Fruit fly (Drosophila melanogaster): ENCODE measurements around the gene CG17272.
A peak's percentile ranks its signal among the peaks of the same experiment; 100 is the strongest.

Gene CG17272

DNA sequence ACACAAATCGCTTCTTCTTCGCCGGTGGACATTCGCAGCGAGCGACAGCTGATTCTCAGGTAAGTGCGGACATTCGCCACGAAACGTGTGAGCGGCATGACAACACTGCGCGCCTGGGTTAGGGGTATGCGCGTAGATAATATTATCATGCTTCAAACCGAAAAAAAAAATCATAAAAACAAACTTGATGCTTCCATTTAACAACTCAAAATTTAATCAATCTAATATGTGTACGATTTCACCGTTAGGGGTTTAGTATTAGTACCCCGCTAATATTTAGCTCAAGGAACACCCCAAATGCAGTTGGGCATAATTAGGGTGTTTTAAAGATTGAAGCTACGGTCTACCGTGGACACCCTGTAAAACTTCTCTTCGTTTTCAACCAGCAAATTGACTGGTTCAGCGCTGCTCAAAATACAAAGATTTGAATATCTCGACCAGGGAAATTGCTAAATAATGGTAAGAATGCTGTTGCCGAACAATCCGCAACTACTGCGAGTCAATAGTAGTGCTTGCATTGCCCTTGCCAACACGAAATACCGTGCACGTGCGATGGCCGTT, 2.1 kb downstream of the CG17272 start, which contains the start of the genes CG17271 and RpS20 (continued):
- peak; percentile 91 for TF ChIP-seq CG17186 (GFP tag; optimal IDR thresholded peaks at IDR 0.05)
- TF ChIP-seq nau (GFP tag; optimal IDR thresholded peaks at IDR 0.05) = peak; percentile 82
- TF ChIP-seq CG16779 (GFP tag; IDR thresholded peaks at IDR 0.05) = peak; percentile 74; the same call in 1 of the 2 replicates
- TF ChIP-seq CG6654 (GFP tag; optimal IDR thresholded peaks at IDR 0.05) = peak; percentile 46
- TF ChIP-seq NfI (GFP tag; optimal IDR thresholded peaks at IDR 0.05) = peak; percentile 87
- peak; percentile 85 for TF ChIP-seq CG7556 (GFP tag; optimal IDR thresholded peaks at IDR 0.05)
- TF ChIP-seq Xrp1 (GFP tag; IDR thresholded peaks at IDR 0.05) = peak; percentile 92
- TF ChIP-seq Bteb2 (GFP tag; optimal IDR thresholded peaks at IDR 0.05) = peak; percentile 92
- TF ChIP-seq tx (GFP tag; optimal IDR thresholded peaks at IDR 0.05) = peak; percentile 95
- TF ChIP-seq Scr (GFP tag; IDR thresholded peaks at IDR 0.05; ENCODE audit: partially characterized antibody) = 0 out of 2 replicates have a peak, but pooled peaks have one; percentile 23
- TF ChIP-seq chif (GFP tag; optimal IDR thresholded peaks at IDR 0.05) = peak; percentile 89 to 95
- TF ChIP-seq CG10274 (GFP tag; optimal IDR thresholded peaks at IDR 0.05) = peak; percentile 65
- peak; percentile 93 for TF ChIP-seq nmo (GFP tag; optimal IDR thresholded peaks at IDR 0.05)
- TF ChIP-seq lmd (GFP tag; IDR thresholded peaks at IDR 0.05) = peak; percentile 89
- peak; percentile 97 for TF ChIP-seq YL-1 (GFP tag; optimal IDR thresholded peaks at IDR 0.05)
- TF ChIP-seq CG12104 (GFP tag; optimal IDR thresholded peaks at IDR 0.05) = peak; percentile 86
- TF ChIP-seq ATbp (GFP tag; optimal IDR thresholded peaks at IDR 0.05) = peak; percentile 45
- TF ChIP-seq CG9727 (GFP tag; optimal IDR thresholded peaks at IDR 0.05) = peak; percentile 91
- peak; percentile 91 for TF ChIP-seq CG10366 (GFP tag; IDR thresholded peaks at IDR 0.05)
- peak; percentile 84 for TF ChIP-seq Six4 (GFP tag; optimal IDR thresholded peaks at IDR 0.05)
- peak; percentile 83 for TF ChIP-seq CG13123 (GFP tag; optimal IDR thresholded peaks at IDR 0.05)
- peak; percentile 67; the same call in 1 of the 3 replicates for TF ChIP-seq C15 (GFP tag; IDR thresholded peaks at IDR 0.05)
- no peak for TF ChIP-seq CG2129 (GFP tag; IDR thresholded peaks at IDR 0.05; ENCODE audit: partially characterized antibody)
- peak; percentile 94 for TF ChIP-seq fu2 (GFP tag; optimal IDR thresholded peaks at IDR 0.05)
- TF ChIP-seq CG30020 (tag; optimal IDR thresholded peaks at IDR 0.05) = peak; percentile 85
- TF ChIP-seq mirr (GFP tag; optimal IDR thresholded peaks at IDR 0.05) = peak; percentile 50
- TF ChIP-seq Neu2 (GFP tag; optimal IDR thresholded peaks at IDR 0.05; ENCODE audit: borderline replicate concordance) = peak; percentile 77
- peak; percentile 88 for TF ChIP-seq CG9797 (GFP tag; optimal IDR thresholded peaks at IDR 0.05)
- peak; percentile 92 for TF ChIP-seq p53 (GFP tag; optimal IDR thresholded peaks at IDR 0.05)
- TF ChIP-seq al (GFP tag; IDR thresholded peaks at IDR 0.05) = peak; percentile 89
- 0 out of 3 replicates have a peak, but pooled peaks have one; percentile 41 for TF ChIP-seq jigr1 (GFP tag; IDR thresholded peaks at IDR 0.05)
- peak; percentile 57 for TF ChIP-seq CG5180 (GFP tag; optimal IDR thresholded peaks at IDR 0.05)
- no peak for TF ChIP-seq Trl (optimal IDR thresholded peaks at IDR 0.05)
- peak; percentile 97 for TF ChIP-seq Trl (GFP tag; optimal IDR thresholded peaks at IDR 0.05)
- TF ChIP-seq insv (GFP tag; optimal IDR thresholded peaks at IDR 0.05) = peak in 1 of 2 experiments; percentile 73
- TF ChIP-seq bab2 (GFP tag; optimal IDR thresholded peaks at IDR 0.05) = peak; percentile 94
- TF ChIP-seq CG9817 (tag; optimal IDR thresholded peaks at IDR 0.05) = peak; percentile 91
- peak; percentile 89 for TF ChIP-seq CG2678 (tag; optimal IDR thresholded peaks at IDR 0.05)
- peak; percentile 66 for TF ChIP-seq CG6854 (GFP tag; optimal IDR thresholded peaks at IDR 0.05)
- peak; percentile 89 for TF ChIP-seq unpg (GFP tag; optimal IDR thresholded peaks at IDR 0.05)
- peak; percentile 75 for TF ChIP-seq nom (GFP tag; optimal IDR thresholded peaks at IDR 0.05)
- peak; percentile 68 for TF ChIP-seq stwl (tag; optimal IDR thresholded peaks at IDR 0.05)
- peak; percentile 22 for TF ChIP-seq Tbp (GFP tag; optimal IDR thresholded peaks at IDR 0.05)
- peak; percentile 88 for TF ChIP-seq Aef1 (GFP tag; IDR thresholded peaks at IDR 0.05)
- TF ChIP-seq cato (GFP tag; optimal IDR thresholded peaks at IDR 0.05; ENCODE audit: borderline replicate concordance) = peak; percentile 86
- TF ChIP-seq az2 (GFP tag; optimal IDR thresholded peaks at IDR 0.05) = peak; percentile 90
- peak; percentile 69 for TF ChIP-seq scrt (GFP tag; optimal IDR thresholded peaks at IDR 0.05)
- TF ChIP-seq Dref (GFP tag; IDR thresholded peaks at IDR 0.05) = peak; percentile 37; the same call in 1 of the 2 replicates
- peak; percentile 92 for TF ChIP-seq CG11398 (GFP tag; optimal IDR thresholded peaks at IDR 0.05)
- peak; percentile 96 for TF ChIP-seq CG9932 (GFP tag; IDR thresholded peaks at IDR 0.05)
